Worm (Caenorhabditis elegans): ENCODE measurements around the gene mltn-13.

The mltn-13 gene

ce11 chrX:4395073-4395850 is 52.9 kb downstream of the mltn-13 start (continued):
- TF ChIP-seq nhr-19 (GFP tag; conservative IDR thresholded peaks at IDR 0.05) (peak; percentile 74), efl-1 (optimal IDR thresholded peaks at IDR 0.05) (peak; percentile 47 to 54), efl-1 (GFP tag; optimal IDR thresholded peaks at IDR 0.05 in 1 of 2) (peak in 1 of 2 experiments; percentile 7), fos-1 (tag; optimal IDR thresholded peaks at IDR 0.05) (peak; percentile 46), nhr-77 (tag; optimal IDR thresholded peaks at IDR 0.05) (peak; percentile 78), pqm-1 (tag; optimal IDR thresholded peaks at IDR 0.05) (no peak), sup-37 (GFP tag; optimal IDR thresholded peaks at IDR 0.05) (peak; percentile 29), ceh-63 (GFP tag; optimal IDR thresholded peaks at IDR 0.05) (no peak), nhr-85 (tag) (peak; percentile 85), aly-2 (tag; optimal IDR thresholded peaks at IDR 0.05) (no peak), alr-1 (tag; optimal IDR thresholded peaks at IDR 0.05; ENCODE audit: borderline replicate concordance) (no peak), nhr-12 (tag; optimal IDR thresholded peaks at IDR 0.05) (no peak), grh-1 (GFP tag; IDR thresholded peaks at IDR 0.05) (peak; percentile 54; the same call in 1 of the 2 replicates), nhr-76 (tag; optimal IDR thresholded peaks at IDR 0.05) (no peak)
